Fruit fly (Drosophila melanogaster) whole organism, larva: ENCODE results near the gene CG15022.

Experiments
- noc ChIP-seq: fragments of 200-800 bp; sonication (Bioruptor generic); optimal IDR thresholded peaks from 3 replicates; lab custom pipeline; 2019; ENCODE audit warnings: missing biosample characterization, mild to moderate bottlenecking, missing genetic modification characterization, moderate library complexity

The CG15022 gene

dm6 chr3L:4474946-4475470 lies 14.9 kb upstream of the CG15022 start:
- TF ChIP-seq noc (tag; lab: Kevin White, UChicago), result peak; percentile 43

dm6 chr3L:4472768-4473167 lies 12.7 kb upstream of the CG15022 start, which contains the start of gene CG11349:
Gene CG11349, plus strand, starts transcription at chr3L:4473068.
- TF ChIP-seq noc (tag; lab: Kevin White, UChicago), result no peak

dm6 chr3L:4471449-4471848 lies 11.3 kb upstream of the CG15022 start, which contains the start of gene CG32248:
Gene CG32248, plus strand, starts transcription at chr3L:4471749.
- no peak for TF ChIP-seq noc (tag; lab: Kevin White, UChicago)

dm6 chr3L:4469701-4470100 lies 9.6 kb upstream of the CG15022 start, which contains the start of gene CG32249:
Gene CG32249, plus strand, starts transcription at chr3L:4470001.
- no peak for TF ChIP-seq noc (tag; lab: Kevin White, UChicago)

- TF ChIP-seq noc (tag; lab: Kevin White, UChicago), result no peak
Observed at dm6 chr3L:4466530-4466929, 6.4 kb upstream of the CG15022 start, which contains the start of gene CG32241. Gene CG32241, minus strand, starts transcription at chr3L:4466630.

- no peak for TF ChIP-seq noc (tag; lab: Kevin White, UChicago)
Observed at dm6 chr3L:4463773-4464301, 3.7 kb upstream of the CG15022 start, which contains the start of gene CG15024. Gene CG15024, minus strand, starts transcription at chr3L:4463823.

- no peak for TF ChIP-seq noc (tag; lab: Kevin White, UChicago)
Observed at dm6 chr3L:4461454-4462045, 1.4 kb upstream of the CG15022 start, which contains the start of gene CG15023. Gene CG15023, minus strand, starts transcription at chr3L:4461504.

- no peak for TF ChIP-seq noc (tag; lab: Kevin White, UChicago)
Observed at dm6 chr3L:4458063-4458462, 2.1 kb downstream of the CG15022 start, which contains the start of gene CG11345. Gene CG11345, minus strand, starts transcription at chr3L:4458163.

dm6 chr3L:4447229-4447628 lies 12.9 kb downstream of the CG15022 start:
- no peak for TF ChIP-seq noc (tag; lab: Kevin White, UChicago)

dm6 chr3L:4446273-4446672 lies 13.8 kb downstream of the CG15022 start, which contains the start of gene CG12607:
Gene CG12607, plus strand, starts transcription at chr3L:4446573.
- TF ChIP-seq noc (tag; lab: Kevin White, UChicago), result no peak

- TF ChIP-seq noc (tag; lab: Kevin White, UChicago), result peak; percentile 69
Observed at dm6 chr3L:4445824-4446223, 14.3 kb downstream of the CG15022 start.

dm6 chr3L:4442168-4442567 lies 17.9 kb downstream of the CG15022 start:
- TF ChIP-seq noc (tag; lab: Kevin White, UChicago), result no peak

dm6 chr3L:4440153-4440552 lies 20.0 kb downstream of the CG15022 start:
- no peak for TF ChIP-seq noc (tag; lab: Kevin White, UChicago)

- TF ChIP-seq noc (tag; lab: Kevin White, UChicago), result no peak
Observed at dm6 chr3L:4436421-4436820, 23.7 kb downstream of the CG15022 start, which contains the start of gene CG15021. Gene CG15021, plus strand, starts transcription at chr3L:4436721.

- no peak for TF ChIP-seq noc (tag; lab: Kevin White, UChicago)
Observed at dm6 chr3L:4431111-4431730, 28.9 kb downstream of the CG15022 start.

dm6 chr3L:4430331-4430730 lies 29.8 kb downstream of the CG15022 start:
- TF ChIP-seq noc (tag; lab: Kevin White, UChicago), result no peak
